Fruit fly (Drosophila melanogaster) whole organism, embryonic: ENCODE measurements around the gene CG14111.

Experiments
- CG4328 ChIP-seq: fragments of 200-800 bp; sonication (Bioruptor generic); optimal IDR thresholded peaks from 3 replicates; lab custom pipeline; 2017; ENCODE audit warnings: missing biosample characterization, missing genetic modification reagents, missing genetic modification characterization
- Dip3 ChIP-seq: fragments of 200-800 bp; sonication (Bioruptor generic); optimal IDR thresholded peaks from 3 replicates; lab custom pipeline; 2016; ENCODE audit warnings: missing biosample characterization, missing genetic modification characterization
- NfI ChIP-seq: fragments of 200-800 bp; sonication (Bioruptor generic); optimal IDR thresholded peaks from 3 replicates; lab custom pipeline; 2018; ENCODE audit warnings: missing biosample characterization, mild to moderate bottlenecking, missing genetic modification characterization, moderate library complexity
- TFAM ChIP-seq: fragments of 200-800 bp; sonication (Bioruptor generic); optimal IDR thresholded peaks from 2 replicates; lab custom pipeline; 2017; ENCODE audit warnings: missing biosample characterization, missing genetic modification characterization, inconsistent platforms
- jing ChIP-seq: fragments of 200-800 bp; sonication (Bioruptor generic); optimal IDR thresholded peaks from 2 replicates; lab custom pipeline; 2018; ENCODE audit warnings: missing biosample characterization, mild to moderate bottlenecking, missing genetic modification characterization
- lilli ChIP-seq: fragments of 200-800 bp; sonication (Bioruptor generic); optimal IDR thresholded peaks from 3 replicates; lab custom pipeline; 2016; ENCODE audit warnings: missing biosample characterization, missing genetic modification characterization
- sens-2 ChIP-seq: fragments of 200-800 bp; sonication (Bioruptor generic); IDR thresholded peaks from 2 replicates; pipeline ENCODE4 v1.3.6; 2022; ENCODE audit warnings: missing biosample characterization, missing genetic modification characterization

DNA sequence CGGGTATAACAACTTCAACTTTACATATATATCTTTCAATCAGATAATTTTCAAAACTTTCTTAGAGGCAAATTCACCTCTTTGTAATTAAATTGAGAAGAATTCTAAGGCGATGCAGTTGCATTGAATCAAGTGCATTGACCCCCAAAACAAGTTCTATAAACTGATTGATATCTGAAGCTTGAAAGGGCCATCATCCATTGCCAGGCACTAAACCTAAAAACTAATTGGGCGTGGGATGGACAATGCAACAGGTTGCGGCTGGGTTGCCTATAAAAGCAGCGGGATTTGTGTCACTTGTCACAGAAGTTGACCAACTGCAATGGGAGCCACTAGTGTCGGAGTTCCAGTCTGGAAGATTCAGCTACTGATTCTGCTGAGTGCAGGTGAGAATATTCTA is 6.7 kb downstream of the CG14111 start, which contains the start of gene CG14110:
- TF ChIP-seq lilli (no peak), TFAM (GFP tag; lab: Kevin White, UChicago) (no peak), NfI (no peak), CG4328 (GFP tag; lab: Kevin White, UChicago) (no peak), Dip3 (GFP tag; lab: Kevin White, UChicago) (no peak), sens-2 (GFP tag; lab: Robert Waterston, UW) (no peak), jing (no peak)
